Fruit fly (Drosophila melanogaster) whole organism, embryonic: ENCODE data around the gene CG31960.

ENCODE experiments used
- Awh ChIP-seq: fragments of 200-800 bp; sonication (Bioruptor generic); IDR thresholded peaks from 2 replicates; pipeline ENCODE4, ENCODE4 v1.3.6; 2022; ENCODE audit warnings: missing biosample characterization, missing genetic modification characterization
- CG10565 ChIP-seq: fragments of 200-800 bp; sonication (Bioruptor generic); optimal IDR thresholded peaks from 3 replicates; lab custom pipeline; 2016; ENCODE audit warnings: missing biosample characterization, mild to moderate bottlenecking, missing genetic modification characterization
- CG10959 ChIP-seq: fragments of 200-800 bp; sonication (Bioruptor generic); IDR thresholded peaks from 2 replicates; pipeline ENCODE4 v1.3.6; 2022; ENCODE audit warnings: missing biosample characterization, missing genetic modification characterization
- CG12219 ChIP-seq: fragments of 200-800 bp; sonication (Bioruptor generic); optimal IDR thresholded peaks from 3 replicates; lab custom pipeline; 2018; ENCODE audit warnings: missing biosample characterization, mild to moderate bottlenecking, missing genetic modification characterization
- CG1233 ChIP-seq: fragments of 200-800 bp; sonication (Bioruptor generic); optimal IDR thresholded peaks from 4 replicates; lab custom pipeline; 2018; ENCODE audit warnings: missing biosample characterization, mild to moderate bottlenecking, missing genetic modification characterization
- CG12659 ChIP-seq: fragments of 200-800 bp; sonication (Bioruptor generic); optimal IDR thresholded peaks from 3 replicates; lab custom pipeline; 2017; ENCODE audit warnings: mild to moderate bottlenecking, missing biosample characterization, missing genetic modification reagents, missing genetic modification characterization
- CG12942 ChIP-seq: fragments of 200-800 bp; sonication (Bioruptor generic); optimal IDR thresholded peaks from 3 replicates; lab custom pipeline; 2016; ENCODE audit warnings: missing biosample characterization, missing genetic modification characterization
- CG14441 ChIP-seq: fragments of 200-800 bp; sonication (Bioruptor generic); IDR thresholded peaks from 2 replicates; pipeline ENCODE4 v1.3.6; 2022; ENCODE audit warnings: missing biosample characterization, missing genetic modification characterization
- CG15601 ChIP-seq: fragments of 200-800 bp; sonication (Bioruptor generic); optimal IDR thresholded peaks from 3 replicates; lab custom pipeline; 2019; ENCODE audit warnings: missing biosample characterization, mild to moderate bottlenecking, missing genetic modification characterization, moderate library complexity
- CG18011 ChIP-seq: fragments of 200-800 bp; sonication (Bioruptor generic); optimal IDR thresholded peaks from 2 replicates; lab custom pipeline; 2017; ENCODE audit warnings: missing biosample characterization, missing genetic modification characterization, mild to moderate bottlenecking, moderate library complexity, missing genotype
- CG18619 ChIP-seq: fragments of 200-800 bp; sonication (Bioruptor generic); optimal IDR thresholded peaks from 3 replicates; lab custom pipeline; 2017; ENCODE audit warnings: missing biosample characterization, mild to moderate bottlenecking, missing genetic modification characterization
- CG2202 ChIP-seq: fragments of 200-800 bp; sonication (Bioruptor generic); optimal IDR thresholded peaks from 2 replicates; lab custom pipeline; 2018; ENCODE audit warnings: missing biosample characterization, mild to moderate bottlenecking, missing genetic modification characterization
- CG31224 ChIP-seq: fragments of 200-800 bp; sonication (Bioruptor generic); IDR thresholded peaks from 2 replicates; pipeline ENCODE4 v1.3.6; 2022; ENCODE audit warnings: missing biosample characterization, missing genetic modification characterization
- CG42726 ChIP-seq: fragments of 200-800 bp; sonication (Bioruptor generic); IDR thresholded peaks from 2 replicates; pipeline ENCODE4 v1.3.6; 2022; ENCODE audit warnings: missing biosample characterization, missing genetic modification characterization; ENCODE audit not compliant: partially characterized antibody
- CG4854 ChIP-seq: fragments of 200-800 bp; sonication (Bioruptor generic); optimal IDR thresholded peaks from 2 replicates; lab custom pipeline; 2016; ENCODE audit warnings: missing biosample characterization, missing genetic modification characterization, inconsistent platforms
- CG6683 ChIP-seq: fragments of 200-800 bp; sonication (Bioruptor generic); optimal IDR thresholded peaks from 2 replicates; lab custom pipeline; 2017; ENCODE audit warnings: missing biosample characterization, mild to moderate bottlenecking, missing genetic modification characterization, missing genetic modification reagents
- CG6854 ChIP-seq: fragments of 200-800 bp; sonication (Bioruptor generic); optimal IDR thresholded peaks from 3 replicates; lab custom pipeline; 2017; ENCODE audit warnings: missing biosample characterization, mild to moderate bottlenecking, missing genetic modification characterization
- CG7928 ChIP-seq: fragments of 200-800 bp; sonication (Bioruptor generic); optimal IDR thresholded peaks from 2 replicates; lab custom pipeline; 2017; ENCODE audit warnings: missing biosample characterization, mild to moderate bottlenecking, missing genetic modification characterization
- CG8388 ChIP-seq: fragments of 200-800 bp; sonication (Bioruptor generic); optimal IDR thresholded peaks from 2 replicates; lab custom pipeline; 2019; ENCODE audit warnings: missing biosample characterization, mild to moderate bottlenecking, missing genetic modification characterization, moderate library complexity
- CG8765 ChIP-seq: fragments of 200-800 bp; sonication (Bioruptor generic); IDR thresholded peaks from 2 replicates; pipeline ENCODE4 v1.3.6; 2022; ENCODE audit warnings: missing biosample characterization, missing genetic modification characterization
- CG9215 ChIP-seq: fragments of 200-800 bp; sonication (Bioruptor generic); IDR thresholded peaks from 2 replicates; pipeline ENCODE4 v1.3.6; 2022; ENCODE audit warnings: missing biosample characterization, missing genetic modification characterization
- CG9876 ChIP-seq: fragments of 200-800 bp; sonication (Bioruptor generic); optimal IDR thresholded peaks from 2 replicates; lab custom pipeline; 2016; ENCODE audit warnings: missing biosample characterization, missing genetic modification characterization
- CTCF ChIP-seq: fragments of 200-800 bp; sonication (Bioruptor generic); optimal IDR thresholded peaks from 2 replicates; lab custom pipeline; 2017; ENCODE audit warnings: missing biosample characterization, mild to moderate bottlenecking, missing genetic modification characterization, moderate library complexity
- Doc3 ChIP-seq: fragments of 200-800 bp; sonication (Bioruptor generic); IDR thresholded peaks from 3 replicates; pipeline ENCODE4 v1.3.6; 2022; ENCODE audit warnings: missing biosample characterization, missing genetic modification characterization; ENCODE audit not compliant: partially characterized antibody
- GATAe ChIP-seq: fragments of 200-800 bp; sonication (Bioruptor generic); conservative IDR thresholded peaks from 2 replicates; pipeline ENCODE4 v1.3.6; 2022; ENCODE audit warnings: missing biosample characterization, missing genetic modification characterization
- Hr39 ChIP-seq: fragments of >200 bp; optimal IDR thresholded peaks from 2 replicates; lab custom pipeline; 2017
- Hsf ChIP-seq: fragments of 200-800 bp; sonication (Bioruptor generic); optimal IDR thresholded peaks from 3 replicates; lab custom pipeline; 2016; ENCODE audit warnings: missing biosample characterization, missing genetic modification characterization
- Lpt ChIP-seq: fragments of >200 bp; optimal IDR thresholded peaks from 2 replicates; lab custom pipeline; 2018; ENCODE audit warnings: missing biosample characterization, missing genetic modification characterization
- Max ChIP-seq: fragments of 200-800 bp; sonication (Bioruptor generic); optimal IDR thresholded peaks from 2 replicates; lab custom pipeline; 2016; ENCODE audit warnings: missing biosample characterization, mild to moderate bottlenecking, missing genetic modification characterization
- Neu2 ChIP-seq: fragments of 200-800 bp; sonication (Bioruptor generic); optimal IDR thresholded peaks from 3 replicates; lab custom pipeline; 2016; ENCODE audit warnings: missing biosample characterization, missing genetic modification characterization, borderline replicate concordance
- Opbp ChIP-seq: fragments of 200-800 bp; sonication (Bioruptor generic); IDR thresholded peaks from 3 replicates; pipeline ENCODE4 v1.3.6; 2022; ENCODE audit warnings: missing biosample characterization, missing genetic modification characterization; ENCODE audit not compliant: partially characterized antibody
- Optix ChIP-seq: fragments of 200-800 bp; sonication (Bioruptor generic); IDR thresholded peaks from 3 replicates; pipeline ENCODE4 v1.3.6; 2022; ENCODE audit warnings: missing biosample characterization, missing genetic modification characterization
- PHDP ChIP-seq: fragments of 200-800 bp; sonication (Bioruptor generic); optimal IDR thresholded peaks from 3 replicates; lab custom pipeline; 2018; ENCODE audit warnings: missing biosample characterization, mild to moderate bottlenecking, missing genetic modification characterization, moderate library complexity
- Sin3A ChIP-seq: fragments of >200 bp; optimal IDR thresholded peaks from 2 replicates; lab custom pipeline; 2018
- Sry-β ChIP-seq: fragments of 200-800 bp; sonication (Bioruptor generic); optimal IDR thresholded peaks from 2 replicates; lab custom pipeline; 2018; ENCODE audit warnings: missing biosample characterization, mild to moderate bottlenecking, missing genetic modification characterization, moderate library complexity
- Taf1 ChIP-seq: fragments of 200-800 bp; sonication (Bioruptor generic); IDR thresholded peaks from 2 replicates; pipeline ENCODE4 v1.3.6; 2022; ENCODE audit warnings: missing biosample characterization, missing genetic modification characterization
- aop ChIP-seq: fragments of 200-800 bp; sonication (Bioruptor generic); IDR thresholded peaks from 2 replicates; pipeline ENCODE4 v1.3.6; 2022; ENCODE audit warnings: missing biosample characterization, missing genetic modification characterization
- croc ChIP-seq: fragments of 200-800 bp; sonication (Bioruptor generic); conservative IDR thresholded peaks from 3 replicates; pipeline ENCODE4 v1.3.6; 2022; ENCODE audit warnings: missing biosample characterization, missing genetic modification characterization
- dimm ChIP-seq: fragments of 200-800 bp; sonication (Bioruptor generic); IDR thresholded peaks from 2 replicates; pipeline ENCODE4 v1.3.6; 2022; ENCODE audit warnings: missing biosample characterization, missing genetic modification characterization
- emc ChIP-seq: fragments of 200-800 bp; sonication (Bioruptor generic); optimal IDR thresholded peaks from 2 replicates; lab custom pipeline; 2016; ENCODE audit warnings: missing biosample characterization, missing genetic modification characterization
- fd96Cb ChIP-seq: fragments of 200-800 bp; sonication (Bioruptor generic); optimal IDR thresholded peaks from 2 replicates; lab custom pipeline; 2018; ENCODE audit warnings: missing biosample characterization, mild to moderate bottlenecking, missing genetic modification characterization, moderate library complexity
- gce ChIP-seq: fragments of 200-800 bp; sonication (Bioruptor generic); IDR thresholded peaks from 3 replicates; pipeline ENCODE4 v1.3.6; 2022; ENCODE audit warnings: missing biosample characterization, missing genetic modification characterization
- odd ChIP-seq: fragments of 200-800 bp; sonication (Bioruptor generic); optimal IDR thresholded peaks from 2 replicates; lab custom pipeline; 2017; ENCODE audit warnings: missing biosample characterization, mild to moderate bottlenecking, missing genetic modification characterization
- shn ChIP-seq: fragments of 200-800 bp; sonication (Bioruptor generic); optimal IDR thresholded peaks from 3 replicates; lab custom pipeline; 2016; ENCODE audit warnings: missing biosample characterization, missing genetic modification characterization
- sqz ChIP-seq: fragments of 200-800 bp; sonication (Bioruptor generic); optimal IDR thresholded peaks from 3 replicates; lab custom pipeline; 2018; ENCODE audit warnings: missing biosample characterization, mild to moderate bottlenecking, missing genetic modification characterization
- sr ChIP-seq: fragments of 200-800 bp; sonication (Bioruptor generic); IDR thresholded peaks from 3 replicates; pipeline ENCODE4 v1.3.6; 2022; ENCODE audit warnings: missing biosample characterization, missing genetic modification characterization
- stc ChIP-seq: fragments of 200-800 bp; sonication (Bioruptor generic); IDR thresholded peaks from 2 replicates; pipeline ENCODE4 v1.3.6; 2022; ENCODE audit warnings: missing biosample characterization, missing genetic modification characterization
- unc-4 ChIP-seq: fragments of 200-800 bp; sonication (Bioruptor generic); IDR thresholded peaks from 2 replicates; pipeline ENCODE4 v1.3.6; 2022; ENCODE audit warnings: missing biosample characterization, missing genetic modification characterization; ENCODE audit not compliant: partially characterized antibody
- vnd ChIP-seq: fragments of 200-800 bp; sonication (Bioruptor generic); IDR thresholded peaks from 3 replicates; pipeline ENCODE4 v1.3.6; 2022; ENCODE audit warnings: missing biosample characterization, missing genetic modification characterization; ENCODE audit not compliant: partially characterized antibody
- vvl ChIP-seq: fragments of 200-800 bp; sonication (Bioruptor generic); IDR thresholded peaks from 2 replicates; pipeline ENCODE4 v1.3.6; 2022; ENCODE audit warnings: missing biosample characterization, missing genetic modification characterization
- wek ChIP-seq: fragments of 200-800 bp; sonication (Bioruptor generic); optimal IDR thresholded peaks from 3 replicates; lab custom pipeline; 2018; ENCODE audit warnings: missing biosample characterization, mild to moderate bottlenecking, missing genetic modification characterization, moderate library complexity

CG31960 gene

DNA sequence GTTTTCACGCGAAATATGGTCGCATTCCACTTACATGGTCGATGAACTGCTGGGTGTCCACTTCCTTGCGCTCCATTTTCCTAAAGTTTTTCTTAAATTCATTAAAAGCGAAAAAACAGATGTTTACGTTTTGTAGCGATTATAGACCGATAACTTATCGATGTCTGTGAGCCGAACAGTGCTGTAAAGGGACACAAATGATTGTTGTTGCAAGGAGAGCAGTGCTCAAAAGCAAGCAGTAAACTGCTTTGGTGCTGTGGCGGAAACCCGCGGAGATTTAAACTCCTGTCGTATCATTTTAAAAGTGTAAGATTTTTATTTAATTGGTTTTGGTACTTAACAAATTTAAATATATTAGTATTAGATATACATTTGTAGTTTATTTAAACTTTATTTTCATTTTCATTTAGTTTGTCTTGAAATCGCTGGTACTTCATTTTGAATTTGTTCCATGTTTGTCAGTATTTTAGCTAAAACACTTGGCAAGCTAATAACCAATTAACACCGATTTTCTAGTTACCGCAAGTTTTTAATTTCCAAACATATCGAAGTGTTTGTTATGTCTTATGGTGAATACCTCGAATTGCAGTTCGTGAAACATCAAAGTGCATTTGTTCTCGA lies 28.6 kb downstream of the CG31960 start, which contains the start of gene CG3407 (continued):
- TF ChIP-seq Doc3 (GFP tag; lab: Robert Waterston, UW) (peak; percentile 37; the same call in 1 of the 3 replicates), gce (GFP tag; lab: Robert Waterston, UW) (no peak), unc-4 (GFP tag; lab: Robert Waterston, UW) (peak; percentile 68), CG4854 (no peak), Optix (GFP tag; lab: Robert Waterston, UW) (0 out of 3 replicates have a peak, but pooled peaks have one; percentile 9), CG12659 (peak; percentile 75), CG12942 (GFP tag; lab: Kevin White, UChicago) (peak; percentile 47), CG14441 (GFP tag; lab: Robert Waterston, UW) (no peak), CG18619 (GFP tag; lab: Kevin White, UChicago) (no peak), Max (GFP tag; lab: Kevin White, UChicago) (no peak), Opbp (peak; percentile 75), stc (GFP tag; lab: Robert Waterston, UW) (no peak; the same call in 1 of the 2 replicates), dimm (GFP tag; lab: Robert Waterston, UW) (no peak), Awh (no peak), emc (GFP tag; lab: Kevin White, UChicago) (no peak), PHDP (tag; lab: Kevin White, UChicago) (no peak), CG8765 (GFP tag; lab: Robert Waterston, UW) (no peak), croc (GFP tag; lab: Robert Waterston, UW) (no peak; the same call in 1 of the 3 replicates), Hsf (GFP tag; lab: Kevin White, UChicago) (peak; percentile 43), aop (peak; percentile 41; the same call in 1 of the 2 replicates), sr (GFP tag; lab: Robert Waterston, UW) (no peak), CG9876 (GFP tag; lab: Kevin White, UChicago) (peak; percentile 63), vvl (GFP tag; lab: Robert Waterston, UW) (peak; percentile 44; the same call in 1 of the 2 replicates), Hr39 (lab: Kevin White, UChicago) (no peak), CG9215 (GFP tag; lab: Robert Waterston, UW) (no peak; the same call in 1 of the 2 replicates), CG10959 (GFP tag; lab: Robert Waterston, UW) (no peak), CG12219 (GFP tag; lab: Kevin White, UChicago) (no peak), CG7928 (GFP tag; lab: Kevin White, UChicago) (no peak), CG42726 (GFP tag; lab: Robert Waterston, UW) (peak; percentile 57), CG6683 (GFP tag; lab: Kevin White, UChicago) (no peak), CG8388 (GFP tag; lab: Kevin White, UChicago) (no peak), CTCF (no peak), sqz (no peak), Sin3A (lab: Kevin White, UChicago) (peak; percentile 36), Taf1 (GFP tag; lab: Robert Waterston, UW) (no peak), CG1233 (no peak), fd96Cb (tag; lab: Kevin White, UChicago) (no peak), CG31224 (no peak), CG18011 (GFP tag; lab: Kevin White, UChicago) (no peak), Lpt (no peak), CG2202 (tag; lab: Kevin White, UChicago) (no peak), vnd (GFP tag; lab: Robert Waterston, UW) (peak; percentile 60; the same call in 2 of the 3 replicates), Sry-β (GFP tag; lab: Kevin White, UChicago) (no peak), Neu2 (GFP tag; lab: Kevin White, UChicago) (no peak), CG15601 (tag; lab: Kevin White, UChicago) (peak; percentile 66), wek (no peak), shn (peak; percentile 59), CG6854 (GFP tag; lab: Kevin White, UChicago) (no peak), odd (GFP tag; lab: Kevin White, UChicago) (no peak), GATAe (no peak), CG10565 (GFP tag; lab: Kevin White, UChicago) (no peak)
